Fruit fly (Drosophila melanogaster): ENCODE data around the gene Dus1.

The Dus1 gene

dm6 chr2L:298285-298644, 26.7 kb upstream of the Dus1 start:
- no peak for TF ChIP-seq CG17801 (GFP tag; optimal IDR thresholded peaks at IDR 0.05; ENCODE audit: partially characterized antibody)

dm6 chr2L:297480-298284, 26.1 kb upstream of the Dus1 start, which contains the start of gene Pi3K21B:
TSS of gene Pi3K21B (plus strand) at chr2L:297880.
- peak; percentile 81 for TF ChIP-seq CG17801 (GFP tag; optimal IDR thresholded peaks at IDR 0.05; ENCODE audit: partially characterized antibody)

- no peak for TF ChIP-seq CG17801 (GFP tag; optimal IDR thresholded peaks at IDR 0.05; ENCODE audit: partially characterized antibody)
Observed at dm6 chr2L:294452-295362, 23.2 kb upstream of the Dus1 start, which contains the start of the genes U2af38 and Stip1. TSS of gene U2af38 (minus strand) at chr2L:294681. TSS of gene Stip1 (plus strand) at chr2L:295122.

- TF ChIP-seq CG17801 (GFP tag; optimal IDR thresholded peaks at IDR 0.05; ENCODE audit: partially characterized antibody): peak; percentile 2
Observed at dm6 chr2L:292301-292700, 20.8 kb upstream of the Dus1 start, which contains the start of gene CG11562. TSS of gene CG11562 (plus strand) at chr2L:292419.

- no peak for TF ChIP-seq CG17801 (GFP tag; optimal IDR thresholded peaks at IDR 0.05; ENCODE audit: partially characterized antibody)
Observed at dm6 chr2L:291657-292056, 20.1 kb upstream of the Dus1 start, which contains the start of gene CG3625. TSS of gene CG3625 (minus strand) at chr2L:291795.

dm6 chr2L:290949-291348, 19.4 kb upstream of the Dus1 start:
- TF ChIP-seq CG17801 (GFP tag; optimal IDR thresholded peaks at IDR 0.05; ENCODE audit: partially characterized antibody): no peak

dm6 chr2L:290373-290772, 18.8 kb upstream of the Dus1 start:
- no peak for TF ChIP-seq CG17801 (GFP tag; optimal IDR thresholded peaks at IDR 0.05; ENCODE audit: partially characterized antibody)

dm6 chr2L:289044-289443, 17.5 kb upstream of the Dus1 start, which contains the start of gene Amnionless:
TSS of gene Amnionless (minus strand) at chr2L:289144.
- TF ChIP-seq CG17801 (GFP tag; optimal IDR thresholded peaks at IDR 0.05; ENCODE audit: partially characterized antibody): no peak

- TF ChIP-seq CG17801 (GFP tag; optimal IDR thresholded peaks at IDR 0.05; ENCODE audit: partially characterized antibody): peak; percentile 33
Observed at dm6 chr2L:286421-286820, 14.9 kb upstream of the Dus1 start.

- TF ChIP-seq CG17801 (GFP tag; optimal IDR thresholded peaks at IDR 0.05; ENCODE audit: partially characterized antibody): no peak
Observed at dm6 chr2L:285596-286023, 14.1 kb upstream of the Dus1 start.

- peak; percentile 59 for TF ChIP-seq CG17801 (GFP tag; optimal IDR thresholded peaks at IDR 0.05; ENCODE audit: partially characterized antibody)
Observed at dm6 chr2L:283071-283482, 11.5 kb upstream of the Dus1 start, which contains the start of gene CG11601. TSS of gene CG11601 (minus strand) at chr2L:283269.

dm6 chr2L:278134-278533, 6.6 kb upstream of the Dus1 start, which contains the start of gene CG17078:
TSS of gene CG17078 (minus strand) at chr2L:278234.
- no peak for TF ChIP-seq CG17801 (GFP tag; optimal IDR thresholded peaks at IDR 0.05; ENCODE audit: partially characterized antibody)

- no peak for TF ChIP-seq CG17801 (GFP tag; optimal IDR thresholded peaks at IDR 0.05; ENCODE audit: partially characterized antibody)
Observed at dm6 chr2L:277122-277671, 5.7 kb upstream of the Dus1 start, which contains the start of gene smo. TSS of gene smo (plus strand) at chr2L:277582.

- peak; percentile 32 for TF ChIP-seq CG17801 (GFP tag; optimal IDR thresholded peaks at IDR 0.05; ENCODE audit: partially characterized antibody)
Observed at dm6 chr2L:273603-274002, 2.1 kb upstream of the Dus1 start, which contains the start of the genes mbm and CG11555. TSS of gene mbm (minus strand) at chr2L:273715. TSS of gene CG11555 (plus strand) at chr2L:273836.

- no peak for TF ChIP-seq CG17801 (GFP tag; optimal IDR thresholded peaks at IDR 0.05; ENCODE audit: partially characterized antibody)
Observed at dm6 chr2L:268788-269187, 2.8 kb downstream of the Dus1 start, which contains the start of gene CG3345. TSS of gene CG3345 (plus strand) at chr2L:269088.

Data from ovary, adult (tissue).